Worm (Caenorhabditis elegans): Measurements from ENCODE around the gene R166.2.

Gene R166.2

DNA sequence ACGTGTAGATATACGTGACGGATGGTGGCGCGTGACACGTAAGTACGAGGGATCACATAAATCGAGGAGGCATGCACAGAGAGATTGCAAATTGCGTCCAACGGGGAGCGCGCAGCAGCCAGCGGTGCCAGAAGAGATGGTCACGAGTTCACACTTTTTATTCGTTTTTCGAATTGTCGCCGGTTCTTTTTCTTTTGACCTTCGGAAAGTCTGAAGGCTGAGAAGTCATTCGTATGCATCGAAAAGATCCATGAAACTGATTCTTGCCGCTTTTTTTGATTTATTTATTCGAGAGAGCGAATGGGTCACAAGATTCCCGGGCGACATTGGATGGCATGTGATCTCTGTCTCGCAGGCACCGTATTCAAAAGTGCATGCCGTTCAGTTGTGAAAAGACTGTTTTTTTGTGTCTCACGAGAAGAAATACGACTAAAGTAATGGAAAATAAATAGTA lies 21.5 kb upstream of the R166.2 start (continued):
- TF ChIP-seq tbp1 (GFP tag; optimal IDR thresholded peaks at IDR 0.05) (peak; percentile 45), unc-62 (GFP tag; optimal IDR thresholded peaks at IDR 0.05) (no peak), F52B5.7 (tag; optimal IDR thresholded peaks at IDR 0.05) (peak; percentile 2), K11D2.4 (GFP tag; IDR thresholded peaks at IDR 0.05) (peak; percentile 85), mcd-1 (GFP tag; IDR thresholded peaks at IDR 0.05) (peak; percentile 39; the same call in 1 of the 2 replicates), ekl-4 (GFP tag; IDR thresholded peaks at IDR 0.05) (peak; percentile 50; the same call in 1 of the 2 replicates), ceh-27 (GFP tag; optimal IDR thresholded peaks at IDR 0.05) (no peak), somi-1 (GFP tag; optimal IDR thresholded peaks at IDR 0.05) (peak; percentile 43), attf-5 (GFP tag; optimal IDR thresholded peaks at IDR 0.05) (peak; percentile 37), akir-1 (GFP tag; optimal IDR thresholded peaks at IDR 0.05) (no peak), nhr-27 (tag; optimal IDR thresholded peaks at IDR 0.05) (no peak), ceh-91 (GFP tag; IDR thresholded peaks at IDR 0.05) (no peak), hsf-1 (GFP tag; IDR thresholded peaks at IDR 0.05) (0 out of 2 replicates have a peak, but pooled peaks have one; percentile 13), B0261.1 (tag; optimal IDR thresholded peaks at IDR 0.05) (no peak), rpc-1 (optimal IDR thresholded peaks at IDR 0.05) (no peak), rpc-1 (tag; optimal IDR thresholded peaks at IDR 0.05) (no peak), sea-2 (GFP tag; IDR thresholded peaks at IDR 0.05) (no peak), hmg-1.2 (GFP tag; IDR thresholded peaks at IDR 0.05) (peak; percentile 62), ztf-18 (tag; optimal IDR thresholded peaks at IDR 0.05) (no peak), mel-28 (tag; optimal IDR thresholded peaks at IDR 0.05; ENCODE audit: borderline replicate concordance) (no peak), pha-4 (tag; optimal IDR thresholded peaks at IDR 0.05) (no peak), ceh-100 (GFP tag; IDR thresholded peaks at IDR 0.05) (no peak), die-1 (tag; optimal IDR thresholded peaks at IDR 0.05) (no peak), lin-40 (tag; optimal IDR thresholded peaks at IDR 0.05) (peak; percentile 4)

- TF ChIP-seq hmg-20 (GFP tag; IDR thresholded peaks at IDR 0.05) (no peak), Y67H2A.10 (GFP tag; conservative IDR thresholded peaks at IDR 0.05) (no peak), athp-1 (tag; optimal IDR thresholded peaks at IDR 0.05) (no peak), K12H6.12 (tag; optimal IDR thresholded peaks at IDR 0.05) (peak; percentile 22)
Measured at ce11 chrII:10558345-10558744, 20.9 kb upstream of the R166.2 start.

DNA sequence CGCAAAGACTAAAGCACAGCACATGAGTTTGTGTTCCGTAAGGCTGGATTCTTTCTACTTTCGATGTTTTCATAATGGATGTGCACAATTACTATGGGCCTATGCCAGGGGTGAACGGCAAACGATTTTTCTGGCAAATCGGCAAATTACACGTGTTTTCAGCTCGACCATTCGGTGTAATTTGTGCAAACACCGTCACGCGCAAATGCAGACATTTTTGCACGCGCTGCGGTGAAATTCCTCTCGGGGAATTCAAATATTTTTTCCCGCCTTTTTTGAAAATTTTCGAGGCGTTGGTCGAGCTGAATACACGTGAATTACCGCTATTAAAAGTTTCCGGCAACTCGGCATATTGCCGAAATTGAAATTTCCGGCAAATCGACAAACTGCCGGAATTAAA lies 20.1 kb upstream of the R166.2 start:
- TF ChIP-seq ekl-4 (GFP tag; IDR thresholded peaks at IDR 0.05) (0 out of 2 replicates have a peak, but pooled peaks have one; percentile 19), Y79H2A.3 (GFP tag; conservative IDR thresholded peaks at IDR 0.05) (0 out of 2 replicates have a peak, but pooled peaks have one; percentile 28), ceh-58 (GFP tag; IDR thresholded peaks at IDR 0.05) (0 out of 2 replicates have a peak, but pooled peaks have one; percentile 25), F37B4.10 (GFP tag; IDR thresholded peaks at IDR 0.05) (0 out of 2 replicates have a peak, but pooled peaks have one; percentile 64)

DNA sequence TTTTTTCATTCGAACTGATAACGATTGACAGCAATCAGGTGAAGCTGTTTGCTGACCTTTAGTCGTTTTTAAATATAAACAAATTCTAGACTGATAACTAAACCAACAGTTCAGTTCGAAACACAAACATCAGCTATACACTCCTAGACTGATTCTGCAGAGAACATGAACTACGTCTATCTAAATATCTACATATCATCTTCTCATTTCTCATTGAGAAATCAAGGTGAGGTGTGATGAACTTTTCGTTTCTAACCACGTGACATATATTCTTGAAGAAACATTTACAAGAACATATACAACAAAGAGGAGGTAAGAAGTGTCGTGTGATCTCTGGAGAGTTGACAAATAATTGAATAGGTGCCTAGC lies 19.7 kb upstream of the R166.2 start:
- TF ChIP-seq ztf-25 (GFP tag; IDR thresholded peaks at IDR 0.05) (no peak), athp-1 (tag; optimal IDR thresholded peaks at IDR 0.05) (no peak), F52B5.7 (tag; optimal IDR thresholded peaks at IDR 0.05) (no peak), lsy-27 (tag; optimal IDR thresholded peaks at IDR 0.05; ENCODE audit: borderline replicate concordance, insufficient read depth) (no peak), F23B12.7 (tag; optimal IDR thresholded peaks at IDR 0.05; ENCODE audit: insufficient read depth) (no peak), nhr-80 (tag; optimal IDR thresholded peaks at IDR 0.05) (peak; percentile 22), repo-1 (tag; optimal IDR thresholded peaks at IDR 0.05) (no peak), rcor-1 (GFP tag; IDR thresholded peaks at IDR 0.05) (0 out of 2 replicates have a peak, but pooled peaks have one; percentile 15), attf-6 (GFP tag; IDR thresholded peaks at IDR 0.05) (no peak), egl-44 (GFP tag; IDR thresholded peaks at IDR 0.05) (0 out of 2 replicates have a peak, but pooled peaks have one; percentile 48), nfyb-1 (GFP tag; IDR thresholded peaks at IDR 0.05) (0 out of 2 replicates have a peak, but pooled peaks have one; percentile 6), ztf-6 (GFP tag; IDR thresholded peaks at IDR 0.05) (no peak), lin-40 (tag; optimal IDR thresholded peaks at IDR 0.05) (peak; percentile 25), ceh-27 (GFP tag; optimal IDR thresholded peaks at IDR 0.05) (no peak), sptf-2 (GFP tag; optimal IDR thresholded peaks at IDR 0.05) (no peak), nhr-27 (tag; optimal IDR thresholded peaks at IDR 0.05) (no peak), gei-17 (GFP tag; optimal IDR thresholded peaks at IDR 0.05) (no peak)

All from whole organism, young adult.